Fruit fly (Drosophila melanogaster): Measurements from ENCODE around the gene CG13937.

CG13937 gene

dm6 chr3L:1865121-1865727 lies 17.6 kb downstream of the CG13937 start, which contains the start of the genes HBS1 and CG12025 (continued):
- TF ChIP-seq sc (optimal IDR thresholded peaks at IDR 0.05) (no peak), sc (GFP tag; optimal IDR thresholded peaks at IDR 0.05) (no peak), z (GFP tag; IDR thresholded peaks at IDR 0.05) (no peak), bcd (GFP tag; optimal IDR thresholded peaks at IDR 0.05) (peak; percentile 61), CG12744 (GFP tag; optimal IDR thresholded peaks at IDR 0.05) (no peak), CG7556 (GFP tag; optimal IDR thresholded peaks at IDR 0.05) (no peak), CG3726 (GFP tag; IDR thresholded peaks at IDR 0.05) (no peak), unpg (GFP tag; optimal IDR thresholded peaks at IDR 0.05) (peak; percentile 40), Side (GFP tag; optimal IDR thresholded peaks at IDR 0.05) (peak; percentile 57), ci (GFP tag; IDR thresholded peaks at IDR 0.05) (no peak), hbn (GFP tag; IDR thresholded peaks at IDR 0.05; ENCODE audit: partially characterized antibody) (no peak), Jarid2 (GFP tag; optimal IDR thresholded peaks at IDR 0.05) (no peak), CG7357 (GFP tag; IDR thresholded peaks at IDR 0.05) (peak; percentile 97), CG1529 (GFP tag; optimal IDR thresholded peaks at IDR 0.05) (no peak), zen2 (GFP tag; IDR thresholded peaks at IDR 0.05; ENCODE audit: partially characterized antibody) (no peak), HmgD (GFP tag; optimal IDR thresholded peaks at IDR 0.05) (peak; percentile 14), E2f1 (GFP tag; IDR thresholded peaks at IDR 0.05) (no peak; the same call in 1 of the 2 replicates), CHES-1-like (GFP tag; optimal IDR thresholded peaks at IDR 0.05) (peak; percentile 65), HLH54F (GFP tag; optimal IDR thresholded peaks at IDR 0.05) (peak; percentile 67), bab2 (GFP tag; optimal IDR thresholded peaks at IDR 0.05) (peak; percentile 56), CG18619 (GFP tag; optimal IDR thresholded peaks at IDR 0.05) (peak; percentile 44), crc (GFP tag; optimal IDR thresholded peaks at IDR 0.05) (no peak), inv (GFP tag; IDR thresholded peaks at IDR 0.05; ENCODE audit: partially characterized antibody) (no peak), Hand (GFP tag; optimal IDR thresholded peaks at IDR 0.05) (no peak), Vsx1 (GFP tag; optimal IDR thresholded peaks at IDR 0.05) (no peak), en (GFP tag; optimal IDR thresholded peaks at IDR 0.05) (no peak), CG18764 (GFP tag; optimal IDR thresholded peaks at IDR 0.05) (peak; percentile 24), CG13424 (tag; optimal IDR thresholded peaks at IDR 0.05) (peak; percentile 69), CG2678 (tag; optimal IDR thresholded peaks at IDR 0.05) (peak; percentile 65), lola (GFP tag; optimal IDR thresholded peaks at IDR 0.05) (peak in 1 of 3 experiments; percentile 58), dm (GFP tag; optimal IDR thresholded peaks at IDR 0.05) (peak; percentile 60), Dek (tag; optimal IDR thresholded peaks at IDR 0.05) (peak; percentile 34), grn (GFP tag; optimal IDR thresholded peaks at IDR 0.05) (no peak), CG32767 (GFP tag; IDR thresholded peaks at IDR 0.05) (no peak), kay (GFP tag; optimal IDR thresholded peaks at IDR 0.05) (peak; percentile 5), cas (GFP tag; IDR thresholded peaks at IDR 0.05) (0 out of 2 replicates have a peak, but pooled peaks have one; percentile 26), Med (GFP tag) (peak; percentile 88), CG12155 (GFP tag; optimal IDR thresholded peaks at IDR 0.05) (peak; percentile 56), Sin3A (optimal IDR thresholded peaks at IDR 0.05) (peak; percentile 97), Ets65A (GFP tag) (peak; percentile 94), ATbp (GFP tag; optimal IDR thresholded peaks at IDR 0.05) (no peak), gsb-n (tag; optimal IDR thresholded peaks at IDR 0.05) (no peak), unc-4 (GFP tag; IDR thresholded peaks at IDR 0.05; ENCODE audit: partially characterized antibody) (no peak), ERR (GFP tag; optimal IDR thresholded peaks at IDR 0.05) (no peak), CG10565 (GFP tag; optimal IDR thresholded peaks at IDR 0.05) (no peak), Rx (GFP tag; IDR thresholded peaks at IDR 0.05) (no peak), CG4820 (GFP tag; optimal IDR thresholded peaks at IDR 0.05) (peak; percentile 40), CG12391 (tag; optimal IDR thresholded peaks at IDR 0.05) (peak; percentile 73), Bgb (GFP tag; IDR thresholded peaks at IDR 0.05; ENCODE audit: partially characterized antibody) (no peak), fd102C (GFP tag; optimal IDR thresholded peaks at IDR 0.05) (no peak), CG7271 (tag; optimal IDR thresholded peaks at IDR 0.05) (no peak)

Data from whole organism, embryonic.